Worm (Caenorhabditis elegans): ENCODE data around the gene otpl-7.
A peak's percentile ranks its signal among the peaks of the same experiment; 100 is the strongest.

Gene otpl-7

ce11 chrV:8569841-8570361 is 48.6 kb downstream of the otpl-7 start, which contains the start of the genes F25G6.9 and symk-1 (continued):
- TF ChIP-seq hlh-11 (tag; optimal IDR thresholded peaks at IDR 0.05) (peak; percentile 51), nhr-237 (tag; optimal IDR thresholded peaks at IDR 0.05) (no peak), ceh-20 (GFP tag; IDR thresholded peaks at IDR 0.05) (no peak), mep-1 (tag; optimal IDR thresholded peaks at IDR 0.05) (no peak), madf-9 (GFP tag; conservative IDR thresholded peaks at IDR 0.05) (no peak), lin-39 (tag; optimal IDR thresholded peaks at IDR 0.05) (no peak), unc-39 (tag; optimal IDR thresholded peaks at IDR 0.05) (no peak), ZK337.2 (GFP tag; IDR thresholded peaks at IDR 0.05) (no peak), rbr-2 (tag; optimal IDR thresholded peaks at IDR 0.05) (no peak), ceh-28 (tag; optimal IDR thresholded peaks at IDR 0.05) (no peak), sdz-12 (GFP tag; optimal IDR thresholded peaks at IDR 0.05) (no peak), nhr-25 (tag; optimal IDR thresholded peaks at IDR 0.05; ENCODE audit: borderline replicate concordance, insufficient read depth) (no peak), mxl-2 (GFP tag; conservative IDR thresholded peaks at IDR 0.05) (no peak), lsy-2 (tag; optimal IDR thresholded peaks at IDR 0.05) (no peak), ztf-11 (tag; optimal IDR thresholded peaks at IDR 0.05) (no peak), dmd-9 (GFP tag; IDR thresholded peaks at IDR 0.05) (no peak), php-3 (GFP tag; IDR thresholded peaks at IDR 0.05) (no peak), lin-13 (GFP tag; optimal IDR thresholded peaks at IDR 0.05) (no peak), arid-1 (GFP tag; conservative IDR thresholded peaks at IDR 0.05) (no peak), nhr-111 (GFP tag; optimal IDR thresholded peaks at IDR 0.05) (no peak), hif-1 (tag; optimal IDR thresholded peaks at IDR 0.05) (no peak), nhr-10 (tag; optimal IDR thresholded peaks at IDR 0.05) (no peak), mdl-1 (tag; optimal IDR thresholded peaks at IDR 0.05) (no peak), zfp-2 (tag; optimal IDR thresholded peaks at IDR 0.05) (no peak), lin-38 (GFP tag; IDR thresholded peaks at IDR 0.05) (no peak), zip-11 (GFP tag; IDR thresholded peaks at IDR 0.05) (no peak), mdt-29 (GFP tag; IDR thresholded peaks at IDR 0.05) (no peak), zfp-3 (GFP tag; conservative IDR thresholded peaks at IDR 0.05) (no peak), daf-19 (GFP tag; conservative IDR thresholded peaks at IDR 0.05) (no peak), ama-1 (optimal IDR thresholded peaks at IDR 0.05) (no peak), dve-1 (tag; optimal IDR thresholded peaks at IDR 0.05; ENCODE audit: insufficient read depth) (peak; percentile 54), D1046.2 (GFP tag; IDR thresholded peaks at IDR 0.05) (no peak), mes-2 (tag; optimal IDR thresholded peaks at IDR 0.05; ENCODE audit: poor library complexity, severe bottlenecking) (peak; percentile 67)

Measured in whole organism, L4 larva.